Worm (Caenorhabditis elegans): ENCODE data around the gene Y37E11AM.2.

Gene Y37E11AM.2

DNA sequence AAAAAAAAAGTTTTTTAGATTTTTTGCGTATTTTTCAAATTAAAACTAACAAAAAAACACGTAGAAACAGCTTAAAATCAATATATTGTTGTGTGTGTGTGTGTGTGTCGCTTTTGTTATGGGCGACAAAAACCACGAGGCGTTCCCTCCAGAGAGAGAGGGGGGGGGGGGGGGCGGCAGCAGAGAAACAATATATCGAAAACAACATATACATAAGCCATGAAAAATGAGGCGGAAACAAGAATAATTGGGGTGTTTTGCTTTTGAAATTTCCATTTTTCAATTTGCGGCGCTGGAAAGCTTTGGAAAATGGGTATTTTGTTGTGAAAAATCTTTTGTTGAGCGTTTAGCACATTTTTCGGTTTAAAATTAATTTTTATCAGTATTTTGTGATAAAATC lies at the start of gene Y37E11AM.2:
TSS of gene Y37E11AM.2 (minus strand) at position 101 of the 400 bp plus-strand sequence.
- no peak for TF ChIP-seq lin-13 (GFP tag; optimal IDR thresholded peaks at IDR 0.05)
- TF ChIP-seq fkh-10 (GFP tag; optimal IDR thresholded peaks at IDR 0.05) = no peak
- TF ChIP-seq mdl-1 (tag; optimal IDR thresholded peaks at IDR 0.05) = no peak
- TF ChIP-seq lin-14 (GFP tag; optimal IDR thresholded peaks at IDR 0.05) = no peak
- TF ChIP-seq nhr-237 (tag; optimal IDR thresholded peaks at IDR 0.05) = no peak
- no peak for TF ChIP-seq fkh-4 (tag; optimal IDR thresholded peaks at IDR 0.05; ENCODE audit: borderline replicate concordance)
- no peak for TF ChIP-seq unc-130 (tag; optimal IDR thresholded peaks at IDR 0.05)
- TF ChIP-seq C34B4.2 (tag; optimal IDR thresholded peaks at IDR 0.05) = no peak
- no peak for TF ChIP-seq egl-27 (tag; optimal IDR thresholded peaks at IDR 0.05)
- TF ChIP-seq nhr-12 (tag; optimal IDR thresholded peaks at IDR 0.05) = no peak
- no peak for TF ChIP-seq sup-37 (GFP tag; optimal IDR thresholded peaks at IDR 0.05)
- no peak for TF ChIP-seq C04F5.9 (tag; optimal IDR thresholded peaks at IDR 0.05)
- no peak for TF ChIP-seq fkh-8 (tag; optimal IDR thresholded peaks at IDR 0.05)
- TF ChIP-seq unc-62 (GFP tag; optimal IDR thresholded peaks at IDR 0.05) = no peak

DNA sequence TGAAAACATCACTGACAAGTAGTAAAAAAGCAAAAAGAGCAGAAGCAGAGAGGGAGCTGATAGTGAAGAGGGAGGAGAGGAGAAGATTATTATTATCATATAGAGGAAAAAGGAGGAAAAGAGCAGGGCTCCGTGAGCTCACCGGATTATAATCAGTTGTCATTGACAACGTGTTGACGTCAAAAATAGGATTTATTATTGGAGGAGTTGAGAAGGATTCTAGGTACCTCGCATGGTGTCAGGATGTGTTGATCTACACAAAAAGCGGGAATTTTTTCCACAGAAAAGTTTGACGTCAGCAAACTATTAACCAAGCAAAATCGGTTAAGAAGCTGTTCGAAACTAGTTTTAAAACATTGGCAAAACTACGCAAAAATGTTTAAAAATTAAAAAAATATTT lies 48.9 kb upstream of the Y37E11AM.2 start:
- TF ChIP-seq sox-4 (tag; optimal IDR thresholded peaks at IDR 0.05) (peak; percentile 67), pax-3 (tag; optimal IDR thresholded peaks at IDR 0.05) (peak; percentile 20), fkh-8 (tag; optimal IDR thresholded peaks at IDR 0.05) (peak; percentile 88), dsc-1 (tag; optimal IDR thresholded peaks at IDR 0.05) (peak; percentile 85), sptf-1 (tag; optimal IDR thresholded peaks at IDR 0.05) (no peak), nhr-71 (tag; optimal IDR thresholded peaks at IDR 0.05) (peak; percentile 42), lin-35 (GFP tag; optimal IDR thresholded peaks at IDR 0.05) (peak in 1 of 2 experiments; percentile 7), ceh-88 (GFP tag; IDR thresholded peaks at IDR 0.05) (no peak), nhr-47 (tag; optimal IDR thresholded peaks at IDR 0.05) (peak; percentile 48)

DNA sequence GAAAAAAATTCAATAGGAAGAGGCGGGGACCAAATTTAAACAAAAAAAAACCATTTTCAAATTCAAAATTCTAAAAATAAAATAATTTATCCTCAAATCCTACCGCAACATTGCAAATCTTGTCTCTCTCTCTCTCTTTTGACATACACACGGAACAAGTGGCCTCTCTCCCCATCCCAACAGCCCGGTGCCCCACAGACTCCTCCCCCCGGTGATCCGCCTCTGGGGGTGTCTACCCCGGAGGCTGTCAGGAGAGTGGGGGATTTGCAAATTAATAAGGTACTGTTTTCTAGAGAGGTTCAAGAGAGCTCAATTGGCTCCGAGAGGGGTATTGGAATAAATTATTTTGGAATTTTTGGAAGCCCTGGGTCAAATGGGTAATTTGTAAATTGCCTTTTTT lies 42.5 kb upstream of the Y37E11AM.2 start:
- TF ChIP-seq irx-1 (tag; optimal IDR thresholded peaks at IDR 0.05) (no peak), grh-1 (GFP tag; IDR thresholded peaks at IDR 0.05) (no peak), ceh-8 (GFP tag; optimal IDR thresholded peaks at IDR 0.05) (no peak), egl-27 (tag; optimal IDR thresholded peaks at IDR 0.05) (no peak), mep-1 (tag; optimal IDR thresholded peaks at IDR 0.05) (no peak), tbx-2 (tag; optimal IDR thresholded peaks at IDR 0.05) (no peak), nhr-76 (tag; optimal IDR thresholded peaks at IDR 0.05) (no peak), ztf-4 (tag; optimal IDR thresholded peaks at IDR 0.05) (no peak), sptf-1 (tag; optimal IDR thresholded peaks at IDR 0.05) (no peak), nhr-85 (tag) (no peak), unc-130 (tag; optimal IDR thresholded peaks at IDR 0.05) (no peak), ztf-11 (tag; optimal IDR thresholded peaks at IDR 0.05) (no peak), unc-62 (GFP tag; optimal IDR thresholded peaks at IDR 0.05) (no peak), fos-1 (tag; optimal IDR thresholded peaks at IDR 0.05) (no peak), nhr-77 (tag; optimal IDR thresholded peaks at IDR 0.05) (no peak)

DNA sequence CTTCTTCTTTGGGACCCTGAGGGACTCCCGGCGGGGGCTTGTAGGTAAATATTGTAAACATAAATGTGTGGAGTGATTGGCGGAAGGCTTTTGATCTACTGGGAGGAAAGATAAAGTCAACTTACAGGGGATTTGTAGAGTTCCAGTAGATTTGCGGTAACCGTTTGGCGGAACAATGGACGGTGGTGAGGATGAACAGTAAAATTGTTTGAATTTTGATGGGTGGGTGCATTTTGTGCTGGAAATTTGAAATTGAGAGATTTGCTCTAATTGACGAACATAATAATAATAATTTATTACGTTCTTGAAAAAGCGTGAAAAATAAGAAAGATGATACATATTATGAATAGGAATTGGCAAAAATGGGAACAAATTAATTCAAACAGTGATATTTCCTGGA lies 41.3 kb upstream of the Y37E11AM.2 start, which contains the start of gene vab-2:
TSS of gene vab-2 (minus strand) at position 238 of the 400 bp plus-strand sequence.
- TF ChIP-seq lin-15B (tag; optimal IDR thresholded peaks at IDR 0.05) (no peak), nhr-84 (tag; optimal IDR thresholded peaks at IDR 0.05) (no peak), blmp-1 (tag; optimal IDR thresholded peaks at IDR 0.05) (no peak), sptf-1 (tag; optimal IDR thresholded peaks at IDR 0.05) (no peak), ceh-90 (tag; optimal IDR thresholded peaks at IDR 0.05) (no peak), alr-1 (tag; optimal IDR thresholded peaks at IDR 0.05; ENCODE audit: borderline replicate concordance) (no peak), ets-5 (GFP tag; IDR thresholded peaks at IDR 0.05) (no peak), pqm-1 (tag; optimal IDR thresholded peaks at IDR 0.05) (no peak), ama-1 (optimal IDR thresholded peaks at IDR 0.05) (no peak), nhr-20 (tag; optimal IDR thresholded peaks at IDR 0.05) (no peak)

Measured in whole organism, L1 larva.